Fruit fly (Drosophila melanogaster) whole organism, embryonic: ENCODE measurements around the gene cno.

ENCODE experiments used
- Adf1 ChIP-seq: fragments of 200-800 bp; sonication (Bioruptor generic); IDR thresholded peaks from 2 replicates; pipeline ENCODE4 v1.3.6; 2022; ENCODE audit warnings: missing biosample characterization, missing genetic modification characterization
- Bteb2 ChIP-seq: fragments of 200-800 bp; sonication (Bioruptor generic); optimal IDR thresholded peaks from 2 replicates; lab custom pipeline; 2016; ENCODE audit warnings: missing biosample characterization, missing genetic modification characterization
- CG10147 ChIP-seq: fragments of 200-800 bp; sonication (Bioruptor generic); optimal IDR thresholded peaks from 2 replicates; lab custom pipeline; 2019; ENCODE audit warnings: missing biosample characterization, mild to moderate bottlenecking, missing genetic modification characterization, moderate library complexity
- CG10209 ChIP-seq: fragments of 200-800 bp; sonication (Bioruptor generic); optimal IDR thresholded peaks from 3 replicates; lab custom pipeline; 2017; ENCODE audit warnings: missing biosample characterization, mild to moderate bottlenecking, missing genetic modification characterization, missing genetic modification reagents
- CG10431 ChIP-seq: fragments of 200-800 bp; sonication (Bioruptor generic); optimal IDR thresholded peaks from 3 replicates; lab custom pipeline; 2018; ENCODE audit warnings: missing biosample characterization, mild to moderate bottlenecking, missing genetic modification characterization
- CG10654 ChIP-seq: fragments of 200-800 bp; sonication (Bioruptor generic); optimal IDR thresholded peaks from 2 replicates; lab custom pipeline; 2016; ENCODE audit warnings: missing biosample characterization, missing genetic modification characterization
- CG11456 ChIP-seq: fragments of 200-800 bp; sonication (Bioruptor generic); IDR thresholded peaks from 3 replicates; pipeline ENCODE4 v1.3.6; 2022; ENCODE audit warnings: missing biosample characterization, missing genetic modification characterization
- CG11695 ChIP-seq: fragments of 200-800 bp; sonication (Bioruptor generic); IDR thresholded peaks from 3 replicates; pipeline ENCODE4 v1.3.6; 2022; ENCODE audit warnings: missing biosample characterization, missing genetic modification characterization
- CG12219 ChIP-seq: fragments of 200-800 bp; sonication (Bioruptor generic); optimal IDR thresholded peaks from 3 replicates; lab custom pipeline; 2018; ENCODE audit warnings: missing biosample characterization, mild to moderate bottlenecking, missing genetic modification characterization
- CG13775 ChIP-seq: fragments of 200-800 bp; sonication (Bioruptor generic); optimal IDR thresholded peaks from 3 replicates; lab custom pipeline; 2017; ENCODE audit warnings: missing biosample characterization, mild to moderate bottlenecking, missing genetic modification characterization
- CG14667 ChIP-seq: fragments of 200-800 bp; sonication (Bioruptor generic); IDR thresholded peaks from 2 replicates; pipeline ENCODE4 v1.3.6; 2022; ENCODE audit warnings: missing biosample characterization, missing genetic modification characterization
- CG14860 ChIP-seq: fragments of 200-800 bp; sonication (Bioruptor generic); IDR thresholded peaks from 3 replicates; pipeline ENCODE4 v1.3.6; 2022; ENCODE audit warnings: missing biosample characterization, missing genetic modification characterization; ENCODE audit not compliant: partially characterized antibody
- CG15696 ChIP-seq: fragments of 200-800 bp; sonication (Bioruptor generic); optimal IDR thresholded peaks from 2 replicates; lab custom pipeline; 2019; ENCODE audit warnings: missing biosample characterization, mild to moderate bottlenecking, missing genetic modification characterization, moderate library complexity
- CG17328 ChIP-seq: fragments of 200-800 bp; sonication (Bioruptor generic); IDR thresholded peaks from 2 replicates; pipeline ENCODE4 v1.3.6; 2022; ENCODE audit warnings: missing biosample characterization, missing genetic modification characterization
- CG18476 ChIP-seq: fragments of 200-800 bp; sonication (Bioruptor generic); optimal IDR thresholded peaks from 2 replicates; lab custom pipeline; 2016; ENCODE audit warnings: missing biosample characterization, mild to moderate bottlenecking, missing genetic modification characterization
- CG2116 ChIP-seq: fragments of 200-800 bp; sonication (Bioruptor generic); optimal IDR thresholded peaks from 3 replicates; lab custom pipeline; 2018; ENCODE audit warnings: missing biosample characterization, mild to moderate bottlenecking, missing genetic modification characterization
- CG2202 ChIP-seq: fragments of 200-800 bp; sonication (Bioruptor generic); optimal IDR thresholded peaks from 2 replicates; lab custom pipeline; 2018; ENCODE audit warnings: missing biosample characterization, mild to moderate bottlenecking, missing genetic modification characterization
- CG2875 ChIP-seq: fragments of 200-800 bp; sonication (Bioruptor generic); optimal IDR thresholded peaks from 2 replicates; lab custom pipeline; 2017; ENCODE audit warnings: missing biosample characterization, mild to moderate bottlenecking, missing genetic modification characterization, missing genetic modification reagents
- CG30431 ChIP-seq: fragments of 200-800 bp; sonication (Bioruptor generic); optimal IDR thresholded peaks from 2 replicates; lab custom pipeline; 2017; ENCODE audit warnings: missing biosample characterization, missing genetic modification characterization
- CG31441 ChIP-seq: fragments of 200-800 bp; sonication (Bioruptor generic); IDR thresholded peaks from 2 replicates; pipeline ENCODE4 v1.3.6; 2022; ENCODE audit warnings: missing biosample characterization, missing genetic modification characterization
- CG32532 ChIP-seq: fragments of 200-800 bp; sonication (Bioruptor generic); IDR thresholded peaks from 2 replicates; pipeline ENCODE4 v1.3.6; 2022; ENCODE audit warnings: missing biosample characterization, missing genetic modification characterization
- CG34224 ChIP-seq: fragments of 200-800 bp; sonication (Bioruptor generic); IDR thresholded peaks from 3 replicates; pipeline ENCODE4 v1.3.6; 2022; ENCODE audit warnings: missing biosample characterization, missing genetic modification characterization; ENCODE audit not compliant: partially characterized antibody
- CG42726 ChIP-seq: fragments of 200-800 bp; sonication (Bioruptor generic); IDR thresholded peaks from 2 replicates; pipeline ENCODE4 v1.3.6; 2022; ENCODE audit warnings: missing biosample characterization, missing genetic modification characterization; ENCODE audit not compliant: partially characterized antibody
- CG4854 ChIP-seq: fragments of 200-800 bp; sonication (Bioruptor generic); optimal IDR thresholded peaks from 2 replicates; lab custom pipeline; 2016; ENCODE audit warnings: missing biosample characterization, missing genetic modification characterization, inconsistent platforms
- CG6272 ChIP-seq: fragments of 200-800 bp; sonication (Bioruptor generic); IDR thresholded peaks from 2 replicates; pipeline ENCODE4 v1.3.6; 2022; ENCODE audit warnings: missing biosample characterization, missing genetic modification characterization
- CG6765 ChIP-seq: fragments of 200-800 bp; sonication (Bioruptor generic); optimal IDR thresholded peaks from 3 replicates; lab custom pipeline; 2017; ENCODE audit warnings: missing biosample characterization, mild to moderate bottlenecking, missing genetic modification characterization
- CG7987 ChIP-seq: fragments of 200-800 bp; sonication (Bioruptor generic); optimal IDR thresholded peaks from 2 replicates; lab custom pipeline; 2018; ENCODE audit warnings: missing biosample characterization, mild to moderate bottlenecking, missing genetic modification characterization, moderate library complexity
- CG9437 ChIP-seq: fragments of 200-800 bp; sonication (Bioruptor generic); optimal IDR thresholded peaks from 2 replicates; lab custom pipeline; 2018; ENCODE audit warnings: missing biosample characterization, mild to moderate bottlenecking, missing genetic modification characterization
- D19A ChIP-seq: fragments of 200-800 bp; optimal IDR thresholded peaks from 3 replicates; lab custom pipeline; 2019; ENCODE audit warnings: missing biosample characterization, mild to moderate bottlenecking, missing genetic modification characterization, moderate library complexity
- Dip2 ChIP-seq: fragments of 200-800 bp; sonication (Bioruptor generic); IDR thresholded peaks from 2 replicates; pipeline ENCODE4 v1.3.6; 2022; ENCODE audit warnings: missing biosample characterization, missing genetic modification characterization
- Ets65A ChIP-seq: fragments of 200-800 bp; sonication (Bioruptor generic); peaks from one replicate; lab custom pipeline; 2016; ENCODE audit warnings: missing biosample characterization, missing genetic modification characterization
- GATAe ChIP-seq: fragments of 200-800 bp; sonication (Bioruptor generic); conservative IDR thresholded peaks from 2 replicates; pipeline ENCODE4 v1.3.6; 2022; ENCODE audit warnings: missing biosample characterization, missing genetic modification characterization
- Hr39 ChIP-seq: fragments of >200 bp; optimal IDR thresholded peaks from 2 replicates; lab custom pipeline; 2017
- Lpt ChIP-seq: fragments of >200 bp; optimal IDR thresholded peaks from 2 replicates; lab custom pipeline; 2018; ENCODE audit warnings: missing biosample characterization, missing genetic modification characterization
- Myb ChIP-seq: fragments of 200-800 bp; sonication (Bioruptor generic); optimal IDR thresholded peaks from 2 replicates; lab custom pipeline; 2016; ENCODE audit warnings: missing biosample characterization, missing genetic modification characterization
- Optix ChIP-seq: fragments of 200-800 bp; sonication (Bioruptor generic); IDR thresholded peaks from 3 replicates; pipeline ENCODE4 v1.3.6; 2022; ENCODE audit warnings: missing biosample characterization, missing genetic modification characterization
- Ptx1 ChIP-seq: fragments of 200-800 bp; sonication (Bioruptor generic); IDR thresholded peaks from 2 replicates; pipeline ENCODE4 v1.3.6; 2022; ENCODE audit warnings: missing biosample characterization, missing genetic modification characterization
- Ravus ChIP-seq: fragments of 200-800 bp; sonication (Bioruptor generic); IDR thresholded peaks from 2 replicates; pipeline ENCODE4 v1.3.6; 2022; ENCODE audit warnings: missing biosample characterization, missing genetic modification characterization
- Ssrp ChIP-seq: fragments of 200-800 bp; sonication (Bioruptor generic); optimal IDR thresholded peaks from 2 replicates; lab custom pipeline; 2018; ENCODE audit warnings: missing biosample characterization, mild to moderate bottlenecking, missing genetic modification characterization, moderate library complexity
- ap ChIP-seq: fragments of 200-800 bp; sonication (Bioruptor generic); IDR thresholded peaks from 2 replicates; pipeline ENCODE4 v1.3.6; 2022; ENCODE audit warnings: missing biosample characterization, missing genetic modification characterization
- ase ChIP-seq: fragments of 200-800 bp; sonication (Bioruptor generic); IDR thresholded peaks from 3 replicates; pipeline ENCODE4 v1.3.6; 2022; ENCODE audit warnings: missing biosample characterization, missing genetic modification characterization
- br ChIP-seq: fragments of >200 bp; optimal IDR thresholded peaks from 2 replicates; lab custom pipeline; 2017
- disco-r ChIP-seq: fragments of 200-800 bp; sonication (Bioruptor generic); optimal IDR thresholded peaks from 2 replicates; lab custom pipeline; 2016; ENCODE audit warnings: missing biosample characterization, missing genetic modification characterization
- fd96Cb ChIP-seq: fragments of 200-800 bp; sonication (Bioruptor generic); optimal IDR thresholded peaks from 2 replicates; lab custom pipeline; 2018; ENCODE audit warnings: missing biosample characterization, mild to moderate bottlenecking, missing genetic modification characterization, moderate library complexity
- h ChIP-seq: fragments of >200 bp; optimal IDR thresholded peaks from 2 replicates; lab custom pipeline; 2017
- ham ChIP-seq: fragments of 200-800 bp; sonication (Bioruptor generic); IDR thresholded peaks from 2 replicates; pipeline ENCODE4 v1.3.6; 2022; ENCODE audit warnings: missing biosample characterization, missing genetic modification characterization
- inv ChIP-seq: fragments of 200-800 bp; sonication (Bioruptor generic); IDR thresholded peaks from 2 replicates; pipeline ENCODE4 v1.3.6; 2022; ENCODE audit warnings: missing biosample characterization, missing genetic modification characterization; ENCODE audit not compliant: partially characterized antibody
- jing ChIP-seq: fragments of 200-800 bp; sonication (Bioruptor generic); optimal IDR thresholded peaks from 2 replicates; lab custom pipeline; 2018; ENCODE audit warnings: missing biosample characterization, mild to moderate bottlenecking, missing genetic modification characterization
- kay ChIP-seq: fragments of 200-800 bp; sonication (Bioruptor generic); optimal IDR thresholded peaks from 2 replicates; lab custom pipeline; 2016; ENCODE audit warnings: missing biosample characterization, missing genetic modification characterization
- peb ChIP-seq: fragments of 200-800 bp; sonication (Bioruptor generic); IDR thresholded peaks from 2 replicates; pipeline ENCODE4 v1.3.6; 2022; ENCODE audit warnings: missing biosample characterization, missing genetic modification characterization
- tin ChIP-seq: fragments of 200-800 bp; sonication (Bioruptor generic); optimal IDR thresholded peaks from 3 replicates; lab custom pipeline; 2016; ENCODE audit warnings: missing biosample characterization, missing genetic modification characterization
- zf30C ChIP-seq: fragments of 200-800 bp; sonication (Bioruptor generic); optimal IDR thresholded peaks from 3 replicates; lab custom pipeline; 2018; ENCODE audit warnings: missing biosample characterization, mild to moderate bottlenecking, missing genetic modification characterization
- zfh1 ChIP-seq: fragments of 200-800 bp; sonication (Bioruptor generic); IDR thresholded peaks from 3 replicates; pipeline ENCODE4 v1.3.6; 2022; ENCODE audit warnings: missing biosample characterization, missing genetic modification characterization

The cno gene

dm6 chr3R:5232197-5232607 lies 14.9 kb upstream of the cno start, which contains the start of the genes Kat60 and Mms19 (continued):
- no peak for TF ChIP-seq CG12219 (GFP tag; lab: Kevin White, UChicago)
- peak; percentile 76 for TF ChIP-seq CG18476 (GFP tag; lab: Kevin White, UChicago)
- no peak for TF ChIP-seq CG10147 (GFP tag; lab: Kevin White, UChicago)
- no peak for TF ChIP-seq CG10431 (GFP tag; lab: Kevin White, UChicago)
- TF ChIP-seq CG31441 (GFP tag; lab: Robert Waterston, UW), result no peak
- TF ChIP-seq Adf1 (GFP tag; lab: Robert Waterston, UW), result peak; percentile 28; the same call in 1 of the 2 replicates
- TF ChIP-seq Ssrp (tag; lab: Kevin White, UChicago), result peak; percentile 56
- TF ChIP-seq CG7987, result no peak
- no peak for TF ChIP-seq peb
- TF ChIP-seq CG9437 (GFP tag; lab: Kevin White, UChicago), result no peak
- peak; percentile 55 for TF ChIP-seq CG4854 (GFP tag; lab: Kevin White, UChicago)
- no peak for TF ChIP-seq br (lab: Kevin White, UChicago)
- TF ChIP-seq ham (GFP tag; lab: Robert Waterston, UW), result no peak
- TF ChIP-seq CG30431 (GFP tag; lab: Kevin White, UChicago), result peak; percentile 35
- peak; percentile 66 for TF ChIP-seq CG14667 (GFP tag; lab: Robert Waterston, UW)
- peak; percentile 32; the same call in 1 of the 2 replicates for TF ChIP-seq CG17328 (GFP tag; lab: Robert Waterston, UW)
- TF ChIP-seq tin (GFP tag; lab: Kevin White, UChicago), result peak; percentile 73
- TF ChIP-seq Ets65A, result peak; percentile 98
- TF ChIP-seq ap (GFP tag; lab: Robert Waterston, UW), result no peak
- peak; percentile 39; the same call in 2 of the 3 replicates for TF ChIP-seq Optix
- peak; percentile 12 for TF ChIP-seq fd96Cb (tag; lab: Kevin White, UChicago)
- TF ChIP-seq Bteb2 (GFP tag; lab: Kevin White, UChicago), result peak; percentile 37
- peak; percentile 50 for TF ChIP-seq CG10654
- peak; percentile 84 for TF ChIP-seq Ptx1 (GFP tag; lab: Robert Waterston, UW)
- TF ChIP-seq D19A (tag; lab: Kevin White, UChicago), result no peak
- peak; percentile 47 for TF ChIP-seq CG10209
- peak; percentile 93 for TF ChIP-seq CG14860 (GFP tag; lab: Robert Waterston, UW)
- peak; percentile 8; the same call in 1 of the 2 replicates for TF ChIP-seq Ravus
- TF ChIP-seq CG2875 (GFP tag; lab: Kevin White, UChicago), result no peak
- TF ChIP-seq Dip2 (GFP tag; lab: Robert Waterston, UW), result no peak
- peak; percentile 57 for TF ChIP-seq CG15696 (tag; lab: Kevin White, UChicago)
- peak; percentile 78 for TF ChIP-seq GATAe (GFP tag; lab: Robert Waterston, UW)
- TF ChIP-seq zfh1 (GFP tag; lab: Robert Waterston, UW), result peak; percentile 69; the same call in 2 of the 3 replicates
- peak; percentile 58 for TF ChIP-seq kay
- no peak for TF ChIP-seq Lpt (GFP tag; lab: Kevin White, UChicago)
- peak; percentile 88 for TF ChIP-seq CG34224
- peak; percentile 70 for TF ChIP-seq CG6272 (GFP tag; lab: Robert Waterston, UW)
- peak; percentile 66; the same call in 1 of the 3 replicates for TF ChIP-seq ase (GFP tag; lab: Robert Waterston, UW)
- no peak for TF ChIP-seq CG6765 (GFP tag; lab: Kevin White, UChicago)
- TF ChIP-seq Myb (GFP tag; lab: Kevin White, UChicago), result peak; percentile 75
- no peak for TF ChIP-seq Hr39
- TF ChIP-seq jing (GFP tag; lab: Kevin White, UChicago), result no peak
- TF ChIP-seq CG32532, result peak; percentile 71
- TF ChIP-seq CG11456 (GFP tag; lab: Robert Waterston, UW), result peak; percentile 72; the same call in 2 of the 3 replicates
- TF ChIP-seq zf30C (GFP tag; lab: Kevin White, UChicago), result no peak
- peak; percentile 97 for TF ChIP-seq CG2116
- peak; percentile 80 for TF ChIP-seq CG13775
- TF ChIP-seq inv (GFP tag; lab: Robert Waterston, UW), result peak; percentile 96
- TF ChIP-seq CG42726 (GFP tag; lab: Robert Waterston, UW), result peak; percentile 97
- TF ChIP-seq disco-r (GFP tag; lab: Kevin White, UChicago), result no peak
- no peak for TF ChIP-seq CG2202 (tag; lab: Kevin White, UChicago)
- TF ChIP-seq h (lab: Kevin White, UChicago), result no peak
- TF ChIP-seq CG11695 (GFP tag; lab: Robert Waterston, UW), result no peak
